Worm (Caenorhabditis elegans) whole organism, young adult: ENCODE results near the gene Y51H7BR.4.

ENCODE experiments used
- F23B12.7 ChIP-seq: sonication (generic microtip); optimal IDR thresholded peaks from 2 replicates; lab custom pipeline; 2017; ENCODE audit warnings: missing genetic modification characterization, mild to moderate bottlenecking, missing compliant biosample characterization, antibody characterized with exemption, moderate library complexity; ENCODE audit not compliant: insufficient read depth
- T07F8.4 ChIP-seq: sonication (generic microtip); optimal IDR thresholded peaks from 2 replicates; lab custom pipeline; 2016; ENCODE audit warnings: mild to moderate bottlenecking, missing genetic modification characterization, moderate library complexity, missing compliant biosample characterization
- Y79H2A.3 ChIP-seq: fragments of 200-800 bp; sonication (Bioruptor generic); conservative IDR thresholded peaks from 2 replicates; pipeline ENCODE4 v1.3.6; 2022; ENCODE audit warnings: missing genetic modification reagents, missing genetic modification characterization, missing compliant biosample characterization
- ceh-100 ChIP-seq: fragments of 200-800 bp; sonication (Bioruptor generic); IDR thresholded peaks from 2 replicates; pipeline ENCODE4 v1.3.6; 2022; ENCODE audit warnings: missing genetic modification reagents, missing genetic modification characterization, missing compliant biosample characterization
- dox-1 ChIP-seq: fragments of 200-800 bp; sonication (Bioruptor generic); IDR thresholded peaks from 2 replicates; pipeline ENCODE4 v1.3.6; 2022; ENCODE audit warnings: missing genetic modification reagents, missing genetic modification characterization, missing compliant biosample characterization
- egl-44 ChIP-seq: fragments of 200-800 bp; sonication (Bioruptor generic); IDR thresholded peaks from 2 replicates; pipeline ENCODE4 v1.3.6; 2022; ENCODE audit warnings: missing genetic modification reagents, missing genetic modification characterization, missing compliant biosample characterization
- madf-3 ChIP-seq: fragments of 200-800 bp; sonication (Bioruptor generic); IDR thresholded peaks from 2 replicates; pipeline ENCODE4 v1.3.6; 2022; ENCODE audit warnings: missing genetic modification reagents, missing genetic modification characterization, missing compliant biosample characterization
- snpc-1.3 ChIP-seq: sonication (generic microtip); optimal IDR thresholded peaks from 2 replicates; lab custom pipeline; 2017; ENCODE audit warnings: missing genetic modification characterization, mild to moderate bottlenecking, missing compliant biosample characterization, antibody characterized with exemption, moderate library complexity, missing genotype, missing genetic modification reagents; ENCODE audit not compliant: insufficient read depth
- snpc-3.4 ChIP-seq: sonication (generic microtip); optimal IDR thresholded peaks from 2 replicates; lab custom pipeline; 2017; ENCODE audit warnings: missing genetic modification characterization, mild to moderate bottlenecking, missing compliant biosample characterization, antibody characterized with exemption, moderate library complexity, missing genotype, missing genetic modification reagents

DNA sequence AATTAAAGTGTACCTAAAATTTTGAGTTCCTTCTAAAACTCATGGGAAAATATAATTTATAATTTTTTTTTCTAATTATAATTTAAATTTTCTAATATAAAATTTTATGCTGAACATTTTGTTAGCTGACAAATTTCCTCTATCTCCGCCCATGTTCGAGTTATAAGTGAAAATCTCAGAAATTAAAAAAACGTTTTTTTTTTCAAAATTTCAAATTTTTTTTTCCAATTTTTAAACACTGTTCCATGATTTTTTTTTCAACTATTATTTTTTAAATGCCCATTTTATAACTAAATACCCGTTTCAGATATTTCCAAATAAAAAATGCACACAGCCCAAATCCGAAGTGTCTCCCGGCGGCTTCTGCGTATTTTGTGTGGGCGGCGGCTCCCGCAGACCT lies 10.2 kb upstream of the Y51H7BR.4 start, which contains the start of gene Y51H7BR.8:
- TF ChIP-seq ceh-100 (GFP tag; lab: Robert Waterston, UW) = no peak
- no peak for TF ChIP-seq egl-44 (GFP tag; lab: Robert Waterston, UW)
- no peak for TF ChIP-seq madf-3 (GFP tag; lab: Robert Waterston, UW)
- no peak for TF ChIP-seq T07F8.4 (tag; lab: Kevin White, UChicago)
- TF ChIP-seq snpc-1.3 (tag; lab: Kevin White, UChicago) = no peak
- no peak for TF ChIP-seq dox-1 (GFP tag; lab: Robert Waterston, UW)
- no peak for TF ChIP-seq F23B12.7 (tag; lab: Kevin White, UChicago)
- no peak for TF ChIP-seq Y79H2A.3 (GFP tag; lab: Robert Waterston, UW)
- no peak for TF ChIP-seq snpc-3.4 (tag; lab: Kevin White, UChicago)
